Worm (Caenorhabditis elegans) whole organism, L1 larva: ENCODE data around the gene T11G6.5.

Experiments used
- ceh-82 ChIP-seq, 3 experiments: fragments of 150-350 bp in 1 of 3; sonication (generic microtip) in 2 of 3; optimal IDR thresholded peaks; 2 replicates each; lab custom pipeline; 2014 to 2017; ENCODE audit warnings: missing biosample characterization in 3 of 3, missing genetic modification characterization in 3 of 3
- egl-27 ChIP-seq, 2 experiments: fragments of 150-350 bp in 1 of 2; sonication (generic microtip); optimal IDR thresholded peaks; 3 replicates each; lab custom pipeline; 2017 to 2018; ENCODE audit warnings: missing biosample characterization in 2 of 2, missing genetic modification characterization in 2 of 2, missing genetic modification reagents in 2 of 2
- elt-2 ChIP-seq: sonication (generic microtip); optimal IDR thresholded peaks from 2 replicates; lab custom pipeline; 2016; ENCODE audit warnings: missing genetic modification characterization, mild to moderate bottlenecking, inconsistent platforms, missing compliant biosample characterization, missing genetic modification reagents
- elt-3 ChIP-seq, 6 experiments: fragments of 150-350 bp in 1 of 6; sonication (generic microtip); optimal IDR thresholded peaks; 2 replicates each; lab custom pipeline; 2017 to 2018; ENCODE audit warnings: missing biosample characterization in 6 of 6, missing genetic modification characterization in 6 of 6, inconsistent platforms in 1 of 6
- lin-15B ChIP-seq: fragments of 150-350 bp; sonication (generic microtip); optimal IDR thresholded peaks from 3 replicates; lab custom pipeline; 2014; ENCODE audit warnings: missing biosample characterization, missing genetic modification characterization
- mdl-1 ChIP-seq, 2 experiments: fragments of 150-350 bp; optimal IDR thresholded peaks; 2 replicates each; lab custom pipeline; 2014 to 2017; ENCODE audit warnings: missing biosample characterization in 2 of 2, missing genetic modification characterization in 2 of 2, inconsistent platforms in 1 of 2
- nhr-77 ChIP-seq: fragments of 150-350 bp; optimal IDR thresholded peaks from 2 replicates; lab custom pipeline; 2014; ENCODE audit warnings: missing biosample characterization, missing genetic modification characterization
- pqm-1 ChIP-seq: sonication (generic microtip); optimal IDR thresholded peaks from 3 replicates; lab custom pipeline; 2017; ENCODE audit warnings: missing biosample characterization, missing genetic modification characterization
- unc-62 ChIP-seq: fragments of 150-350 bp; optimal IDR thresholded peaks from 2 replicates; lab custom pipeline; 2014; ENCODE audit warnings: missing biosample characterization, missing genetic modification reagents, missing genetic modification characterization
- zag-1 ChIP-seq: fragments of 150-350 bp; optimal IDR thresholded peaks from 2 replicates; lab custom pipeline; 2014; ENCODE audit warnings: missing biosample characterization, missing genetic modification characterization

- TF ChIP-seq egl-27 (tag; optimal IDR thresholded peaks at IDR 0.05; lab: Kevin White, UChicago) (no peak), elt-3 (tag; optimal IDR thresholded peaks at IDR 0.05; lab: Kevin White, UChicago) (no peak), zag-1 (tag; lab: Kevin White, UChicago) (no peak), unc-62 (GFP tag; lab: Kevin White, UChicago) (no peak), mdl-1 (tag; optimal IDR thresholded peaks at IDR 0.05; lab: Kevin White, UChicago) (no peak), nhr-77 (tag; lab: Kevin White, UChicago) (no peak), elt-2 (no peak), pqm-1 (no peak), lin-15B (tag; lab: Kevin White, UChicago) (no peak), ceh-82 (tag; optimal IDR thresholded peaks at IDR 0.05; lab: Kevin White, UChicago) (no peak)
These were observed 25.0 kb upstream of the T11G6.5 start for ce11 chrIV:10867370-10868146.
